Worm (Caenorhabditis elegans) whole organism, midembryonic: ENCODE results near the gene smg-9.
A peak's percentile ranks its signal among the peaks of the same experiment; 100 is the strongest.

ENCODE experiments used
- T22C8.4 ChIP-seq: fragments of 200-800 bp; sonication (Bioruptor generic); IDR thresholded peaks from 2 replicates; pipeline ENCODE4 v1.3.6; 2022; ENCODE audit warnings: missing genetic modification characterization, missing compliant biosample characterization
- cog-1 ChIP-seq: sonication (generic microtip); optimal IDR thresholded peaks from 2 replicates; lab custom pipeline; 2016; ENCODE audit warnings: missing genetic modification characterization, missing compliant biosample characterization
- flt-1 ChIP-seq: fragments of 200-800 bp; sonication (Bioruptor generic); IDR thresholded peaks from 2 replicates; pipeline ENCODE4 v1.3.6; 2022; ENCODE audit warnings: missing genetic modification characterization, missing compliant biosample characterization
- klf-2 ChIP-seq: fragments of 200-800 bp; sonication (Bioruptor generic); conservative IDR thresholded peaks from 2 replicates; pipeline ENCODE4 v1.3.6; 2022; ENCODE audit warnings: missing genetic modification reagents, missing genetic modification characterization, missing compliant biosample characterization
- med-1 ChIP-seq: sonication (generic microtip); optimal IDR thresholded peaks from 2 replicates; lab custom pipeline; 2017; ENCODE audit warnings: missing genetic modification characterization, mild to moderate bottlenecking, missing compliant biosample characterization, antibody characterized with exemption, missing genetic modification reagents; ENCODE audit not compliant: insufficient read depth
- ref-1 ChIP-seq: fragments of 200-800 bp; sonication (Bioruptor generic); conservative IDR thresholded peaks from 2 replicates; pipeline ENCODE4 v1.3.6; 2022; ENCODE audit warnings: missing genetic modification reagents, missing genetic modification characterization, missing compliant biosample characterization
- tab-1 ChIP-seq: fragments of 200-800 bp; sonication (Bioruptor generic); IDR thresholded peaks from 2 replicates; pipeline ENCODE4 v1.3.6; 2022; ENCODE audit warnings: missing genetic modification characterization, missing compliant biosample characterization
- ztf-23 ChIP-seq: fragments of 200-800 bp; sonication (Bioruptor generic); IDR thresholded peaks from 2 replicates; pipeline ENCODE4 v1.3.6; 2022; ENCODE audit warnings: missing genetic modification reagents, missing genetic modification characterization, missing compliant biosample characterization
- ztf-29 ChIP-seq: fragments of 200-800 bp; sonication (Bioruptor generic); IDR thresholded peaks from 2 replicates; pipeline ENCODE4 v1.3.6; 2022; ENCODE audit warnings: missing genetic modification reagents, missing genetic modification characterization, missing compliant biosample characterization

smg-9 gene

DNA sequence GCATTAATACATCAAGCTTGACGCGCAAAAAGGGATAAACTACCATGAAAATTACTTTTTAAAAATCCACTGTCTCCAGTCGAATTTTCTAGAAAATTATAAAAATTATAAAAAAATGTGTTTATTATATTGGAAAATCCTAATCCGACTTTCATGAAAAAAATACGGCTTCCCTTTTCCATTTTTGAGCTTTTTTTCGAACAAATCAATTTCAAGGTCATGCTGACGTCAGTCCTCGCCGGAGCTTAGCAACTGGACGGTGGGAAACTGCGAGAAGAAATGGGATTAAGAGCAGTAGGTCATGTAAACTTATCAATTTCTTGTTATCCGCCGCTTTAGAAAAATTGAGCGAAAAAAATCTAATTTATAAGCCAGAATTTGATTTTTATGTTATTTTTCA lies 7.5 kb downstream of the smg-9 start:
- TF ChIP-seq cog-1 (tag; lab: Kevin White, UChicago) (no peak), med-1 (GFP tag; lab: Kevin White, UChicago) (no peak), flt-1 (GFP tag; lab: Robert Waterston, UW) (no peak), ztf-29 (GFP tag; lab: Robert Waterston, UW) (no peak), T22C8.4 (no peak), tab-1 (no peak), ref-1 (GFP tag; lab: Robert Waterston, UW) (no peak), ztf-23 (GFP tag; lab: Robert Waterston, UW) (no peak), klf-2 (GFP tag; lab: Robert Waterston, UW) (no peak)

DNA sequence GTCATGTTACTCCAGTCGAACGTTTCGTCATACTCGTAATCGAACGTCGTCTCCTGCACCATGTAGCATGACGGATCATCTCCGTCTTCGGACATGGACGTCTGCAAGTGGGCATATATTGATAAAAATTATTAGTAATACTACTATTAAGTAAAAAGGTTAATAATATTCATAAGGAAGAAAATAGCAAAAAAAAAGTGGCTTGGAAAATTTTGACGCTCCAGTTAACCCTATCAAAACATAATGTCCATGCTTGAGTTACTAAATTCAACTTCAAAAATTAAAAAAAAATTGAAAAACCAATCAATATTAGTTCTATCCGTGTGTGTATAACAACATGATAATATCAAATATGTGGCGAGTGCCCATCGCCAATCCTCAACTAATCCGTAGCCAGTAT lies 13.5 kb downstream of the smg-9 start, which contains the start of gene npr-34:
Gene npr-34 (minus strand): TSS at position 101 of the 400 bp plus-strand sequence.
- no peak for TF ChIP-seq cog-1 (tag; lab: Kevin White, UChicago)
- no peak for TF ChIP-seq ref-1 (GFP tag; lab: Robert Waterston, UW)
- TF ChIP-seq ztf-23 (GFP tag; lab: Robert Waterston, UW) = no peak
- TF ChIP-seq klf-2 (GFP tag; lab: Robert Waterston, UW) = no peak
- TF ChIP-seq med-1 (GFP tag; lab: Kevin White, UChicago) = no peak
- no peak for TF ChIP-seq tab-1
- TF ChIP-seq ztf-29 (GFP tag; lab: Robert Waterston, UW) = no peak
- no peak for TF ChIP-seq flt-1 (GFP tag; lab: Robert Waterston, UW)
- TF ChIP-seq T22C8.4 = no peak

DNA sequence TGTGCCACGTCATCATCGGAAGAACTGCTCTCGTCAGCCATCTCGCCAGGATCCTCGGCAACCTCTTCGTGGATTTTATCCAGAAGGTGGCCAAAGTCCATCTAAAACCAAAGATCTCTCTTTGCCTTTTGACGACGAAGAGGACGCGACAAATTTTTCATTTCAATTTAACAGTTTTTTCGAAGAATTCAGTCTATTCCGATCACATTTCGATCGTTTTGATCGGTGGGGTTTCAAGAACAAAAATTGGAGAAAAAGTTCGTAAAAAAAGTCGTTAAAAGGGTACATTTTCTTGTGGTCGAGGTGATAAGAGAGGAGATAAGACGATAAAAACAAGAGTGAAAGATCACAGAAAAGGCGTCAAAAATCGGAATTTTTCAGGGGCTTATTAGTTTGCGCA lies 19.2 kb downstream of the smg-9 start, which contains the start of gene glna-1:
Gene glna-1 (minus strand): TSS at position 101 of the 400 bp plus-strand sequence.
- TF ChIP-seq tab-1 (no peak), T22C8.4 (no peak), flt-1 (GFP tag; lab: Robert Waterston, UW) (no peak), ref-1 (GFP tag; lab: Robert Waterston, UW) (no peak)

DNA sequence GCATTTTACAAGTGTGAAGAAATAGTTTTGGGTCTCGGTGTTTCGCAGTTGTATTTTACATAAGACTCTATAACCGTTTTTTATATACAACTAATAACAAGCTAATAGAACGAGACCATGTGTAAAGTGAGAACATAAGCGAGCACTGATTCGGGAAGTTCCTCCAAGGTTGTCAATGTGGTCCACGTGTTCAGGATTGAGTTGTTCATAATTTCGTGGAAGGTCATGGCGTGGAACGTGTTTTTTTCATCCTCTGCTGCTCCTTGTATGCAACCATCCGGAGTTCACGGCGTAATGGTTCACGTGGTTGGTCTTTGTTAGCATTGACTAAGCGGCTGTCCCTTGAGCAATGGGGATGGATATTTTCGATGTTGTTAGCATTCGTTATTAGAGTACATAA lies 24.5 kb downstream of the smg-9 start:
- TF ChIP-seq flt-1 (GFP tag; lab: Robert Waterston, UW) = no peak
- no peak for TF ChIP-seq tab-1
- no peak for TF ChIP-seq ztf-23 (GFP tag; lab: Robert Waterston, UW)
- no peak for TF ChIP-seq klf-2 (GFP tag; lab: Robert Waterston, UW)
- no peak for TF ChIP-seq ref-1 (GFP tag; lab: Robert Waterston, UW)
- no peak for TF ChIP-seq cog-1 (tag; lab: Kevin White, UChicago)
- no peak for TF ChIP-seq T22C8.4
- TF ChIP-seq ztf-29 (GFP tag; lab: Robert Waterston, UW) = no peak
- TF ChIP-seq med-1 (GFP tag; lab: Kevin White, UChicago) = no peak

ce11 chrII:14706479-14706878 lies 46.2 kb downstream of the smg-9 start:
- TF ChIP-seq tab-1 (no peak), med-1 (GFP tag; lab: Kevin White, UChicago) (no peak), cog-1 (tag; lab: Kevin White, UChicago) (no peak), klf-2 (GFP tag; lab: Robert Waterston, UW) (no peak), T22C8.4 (no peak), ztf-29 (GFP tag; lab: Robert Waterston, UW) (no peak), ztf-23 (GFP tag; lab: Robert Waterston, UW) (no peak), flt-1 (GFP tag; lab: Robert Waterston, UW) (no peak), ref-1 (GFP tag; lab: Robert Waterston, UW) (no peak)

DNA sequence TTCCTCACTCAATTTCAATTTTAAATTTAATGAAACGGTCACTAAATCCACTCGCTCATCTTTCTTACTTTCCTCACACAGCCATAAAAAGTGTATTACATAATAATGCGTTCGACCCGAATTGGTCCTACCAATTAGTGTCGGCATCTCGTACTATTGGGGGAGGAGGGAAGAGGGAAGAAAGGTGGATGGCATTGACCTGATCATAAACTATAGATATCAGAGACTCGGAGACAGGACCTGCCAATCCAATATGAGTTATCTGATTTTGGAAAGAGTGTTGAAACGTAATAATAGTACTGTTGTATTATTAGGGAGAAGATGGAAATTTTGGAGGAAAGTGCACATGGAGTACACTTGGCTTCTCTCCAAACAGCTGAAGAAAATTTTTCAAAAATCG lies 46.7 kb downstream of the smg-9 start:
- TF ChIP-seq cog-1 (tag; lab: Kevin White, UChicago) (no peak), flt-1 (GFP tag; lab: Robert Waterston, UW) (0 out of 2 replicates have a peak, but pooled peaks have one; percentile 24), med-1 (GFP tag; lab: Kevin White, UChicago) (no peak), klf-2 (GFP tag; lab: Robert Waterston, UW) (no peak)

ce11 chrII:14705215-14705614 lies 47.4 kb downstream of the smg-9 start, which contains the start of gene C09F9.2:
TSS of gene C09F9.2 (plus strand) at chrII:14705515.
- TF ChIP-seq cog-1 (tag; lab: Kevin White, UChicago) (no peak), ztf-29 (GFP tag; lab: Robert Waterston, UW) (no peak), klf-2 (GFP tag; lab: Robert Waterston, UW) (no peak)

ce11 chrII:14704204-14704603 lies 48.4 kb downstream of the smg-9 start:
- no peak for TF ChIP-seq ztf-23 (GFP tag; lab: Robert Waterston, UW)
- no peak for TF ChIP-seq klf-2 (GFP tag; lab: Robert Waterston, UW)
- TF ChIP-seq ztf-29 (GFP tag; lab: Robert Waterston, UW) = no peak
- no peak for TF ChIP-seq T22C8.4
- no peak for TF ChIP-seq tab-1
- TF ChIP-seq cog-1 (tag; lab: Kevin White, UChicago) = no peak
- TF ChIP-seq flt-1 (GFP tag; lab: Robert Waterston, UW) = no peak
- TF ChIP-seq ref-1 (GFP tag; lab: Robert Waterston, UW) = no peak

DNA sequence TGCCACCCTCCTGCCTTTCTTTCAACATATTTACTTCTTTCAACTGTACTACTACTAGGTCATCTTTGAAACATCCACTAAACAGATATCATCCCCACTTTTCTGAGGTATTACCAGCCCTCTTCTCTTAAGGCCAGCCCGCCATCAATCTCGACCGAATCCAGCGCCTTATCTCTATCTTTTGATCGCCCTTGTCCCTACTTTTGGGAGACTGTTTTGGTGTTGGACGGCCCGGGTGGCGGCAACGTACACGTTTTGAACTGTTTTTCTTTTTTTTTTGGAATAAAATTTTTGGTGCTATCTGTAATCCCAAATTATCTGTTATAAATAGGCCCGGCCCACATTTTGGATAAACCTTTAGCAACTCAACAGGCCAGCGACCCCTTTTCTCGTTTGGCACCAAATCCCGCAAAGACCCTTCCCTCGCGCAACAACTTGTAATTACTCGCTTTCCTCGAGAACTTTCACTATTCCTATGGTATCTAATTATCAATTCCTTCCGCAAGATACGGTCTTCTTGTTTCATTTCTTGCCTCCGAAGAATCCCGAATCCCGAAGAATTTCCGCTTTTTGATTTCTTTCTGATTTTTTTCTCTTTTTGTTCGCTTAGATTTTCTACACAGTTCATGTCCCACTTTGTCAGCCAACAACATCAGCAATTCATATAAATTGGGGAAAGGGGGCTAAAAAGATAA lies 49.3 kb downstream of the smg-9 start:
- no peak for TF ChIP-seq cog-1 (tag; lab: Kevin White, UChicago)

DNA sequence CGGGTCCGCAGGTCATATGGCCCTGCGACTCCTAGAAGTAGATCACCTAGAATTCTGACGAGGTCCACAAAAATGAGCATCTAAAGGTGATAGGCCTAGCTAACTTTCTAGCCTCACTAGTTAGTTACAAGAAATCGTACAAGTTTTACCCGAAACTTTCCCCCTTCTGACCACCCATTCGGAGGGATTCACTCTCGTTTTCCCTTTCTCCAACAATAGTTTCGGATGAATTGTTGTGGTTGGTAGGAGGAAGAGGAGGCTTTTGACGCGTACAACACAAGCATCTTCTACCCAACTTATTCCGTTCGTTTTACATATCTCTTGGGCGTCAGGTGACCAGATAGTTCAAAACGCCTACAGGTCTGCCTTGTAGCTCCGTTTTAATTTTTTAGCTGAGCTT lies 51.1 kb downstream of the smg-9 start:
- TF ChIP-seq T22C8.4 (no peak), ref-1 (GFP tag; lab: Robert Waterston, UW) (no peak), flt-1 (GFP tag; lab: Robert Waterston, UW) (no peak), med-1 (GFP tag; lab: Kevin White, UChicago) (no peak), klf-2 (GFP tag; lab: Robert Waterston, UW) (no peak), ztf-29 (GFP tag; lab: Robert Waterston, UW) (no peak), tab-1 (no peak)
